Worm (Caenorhabditis elegans) whole organism, L1 larva: ENCODE measurements around the gene sre-49.
"Not testable (repeated sequence)": the region's sequence is repeated elsewhere in the genome, so short reads cannot be mapped to it uniquely, and the experiment has no call there.

ENCODE experiments used
- C34B4.2 ChIP-seq: sonication (generic microtip); optimal IDR thresholded peaks from 2 replicates; lab custom pipeline; 2017; ENCODE audit warnings: mild to moderate bottlenecking, missing genetic modification characterization, missing compliant biosample characterization
- Y116A8C.19 ChIP-seq: sonication (generic microtip); optimal IDR thresholded peaks from 2 replicates; lab custom pipeline; 2016; ENCODE audit warnings: missing compliant biosample characterization, missing genetic modification characterization, borderline replicate concordance
- ama-1 ChIP-seq: fragments of 150-350 bp; optimal IDR thresholded peaks from 2 replicates; lab custom pipeline; 2014
- blmp-1 ChIP-seq: fragments of 150-350 bp; optimal IDR thresholded peaks from 2 replicates; lab custom pipeline; 2014; ENCODE audit warnings: missing biosample characterization, missing genetic modification characterization
- ceh-88 ChIP-seq: fragments of 200-800 bp; sonication (Bioruptor generic); IDR thresholded peaks from 2 replicates; pipeline ENCODE4 v1.3.6; 2022; ENCODE audit warnings: missing genetic modification characterization, missing compliant biosample characterization
- ceh-90 ChIP-seq: sonication (generic microtip); optimal IDR thresholded peaks from 2 replicates; lab custom pipeline; 2016; ENCODE audit warnings: missing genetic modification characterization, missing compliant biosample characterization
- ces-1 ChIP-seq: fragments of 150-350 bp; optimal IDR thresholded peaks from 2 replicates; lab custom pipeline; 2014; ENCODE audit warnings: missing biosample characterization, missing genetic modification reagents, missing genetic modification characterization
- dpl-1 ChIP-seq, 3 experiments: fragments of 150-350 bp in 2 of 3; sonication (generic microtip) in 1 of 3; optimal IDR thresholded peaks; 2 replicates each; lab custom pipeline; 2014 to 2017; ENCODE audit warnings: missing biosample characterization in 3 of 3, missing genetic modification characterization in 3 of 3, missing genetic modification reagents in 3 of 3
- efl-1 ChIP-seq, 4 experiments: fragments of 150-350 bp; optimal IDR thresholded peaks in 3 of 4; peaks in 1 of 4; 1 replicate in 1 of 4; 2 replicates in 3 of 4; lab custom pipeline; 2014; ENCODE audit warnings: missing biosample characterization in 2 of 4, missing genetic modification characterization in 2 of 4, missing genetic modification reagents in 2 of 4
- elt-2 ChIP-seq: sonication (generic microtip); optimal IDR thresholded peaks from 2 replicates; lab custom pipeline; 2016; ENCODE audit warnings: missing genetic modification characterization, mild to moderate bottlenecking, inconsistent platforms, missing compliant biosample characterization, missing genetic modification reagents
- fkh-10 ChIP-seq: sonication (generic microtip); optimal IDR thresholded peaks from 2 replicates; lab custom pipeline; 2017; ENCODE audit warnings: missing biosample characterization, missing genetic modification reagents, missing genetic modification characterization
- fkh-8 ChIP-seq: sonication (generic microtip); optimal IDR thresholded peaks from 2 replicates; lab custom pipeline; 2016; ENCODE audit warnings: mild to moderate bottlenecking, missing genetic modification characterization, missing compliant biosample characterization
- hlh-17 ChIP-seq: fragments of 200-800 bp; sonication (Bioruptor generic); optimal IDR thresholded peaks from 2 replicates; lab custom pipeline; 2018; ENCODE audit warnings: missing genetic modification characterization, mild to moderate bottlenecking, missing compliant biosample characterization, moderate library complexity, borderline replicate concordance
- isw-1 ChIP-seq: fragments of 200-800 bp; sonication (Bioruptor generic); IDR thresholded peaks from 2 replicates; pipeline ENCODE4 v1.3.6; 2022; ENCODE audit warnings: missing genetic modification characterization, missing compliant biosample characterization
- jun-1 ChIP-seq: fragments of 150-350 bp; optimal IDR thresholded peaks from 2 replicates; lab custom pipeline; 2014; ENCODE audit warnings: missing biosample characterization, missing genetic modification reagents, missing genetic modification characterization
- lin-35 ChIP-seq, 2 experiments: fragments of 150-350 bp; optimal IDR thresholded peaks; 2 replicates each; lab custom pipeline; 2014; ENCODE audit warnings: missing biosample characterization in 2 of 2, missing genetic modification characterization in 2 of 2, missing genetic modification reagents in 2 of 2
- lin-39 ChIP-seq: fragments of 150-350 bp; optimal IDR thresholded peaks from 2 replicates; lab custom pipeline; 2014; ENCODE audit warnings: missing biosample characterization, missing genetic modification reagents, missing genetic modification characterization
- lsy-2 ChIP-seq, 2 experiments: fragments of 150-350 bp; optimal IDR thresholded peaks; 2 replicates each; lab custom pipeline; 2014; ENCODE audit warnings: missing biosample characterization in 2 of 2, missing genetic modification characterization in 2 of 2
- mdl-1 ChIP-seq, 2 experiments: fragments of 150-350 bp; optimal IDR thresholded peaks; 2 replicates each; lab custom pipeline; 2014 to 2017; ENCODE audit warnings: missing biosample characterization in 2 of 2, missing genetic modification characterization in 2 of 2, inconsistent platforms in 1 of 2
- mef-2 ChIP-seq: fragments of 150-350 bp; optimal IDR thresholded peaks from 2 replicates; lab custom pipeline; 2014; ENCODE audit warnings: missing biosample characterization, missing genetic modification characterization
- nhr-11 ChIP-seq: fragments of 150-350 bp; optimal IDR thresholded peaks from 2 replicates; lab custom pipeline; 2014; ENCODE audit warnings: missing biosample characterization, missing genetic modification characterization
- nhr-19 ChIP-seq: fragments of 200-800 bp; sonication (Bioruptor generic); conservative IDR thresholded peaks from 2 replicates; pipeline ENCODE4 v1.3.6; 2022; ENCODE audit warnings: missing genetic modification characterization, missing compliant biosample characterization
- nhr-28 ChIP-seq: fragments of 150-350 bp; optimal IDR thresholded peaks from 2 replicates; lab custom pipeline; 2014; ENCODE audit warnings: missing biosample characterization, missing genetic modification characterization
- nhr-77 ChIP-seq: fragments of 150-350 bp; optimal IDR thresholded peaks from 2 replicates; lab custom pipeline; 2014; ENCODE audit warnings: missing biosample characterization, missing genetic modification characterization
- pag-3 ChIP-seq: sonication (generic microtip); optimal IDR thresholded peaks from 2 replicates; lab custom pipeline; 2017; ENCODE audit warnings: missing genetic modification characterization, mild to moderate bottlenecking, missing compliant biosample characterization, antibody characterized with exemption, borderline replicate concordance; ENCODE audit not compliant: insufficient read depth
- pqm-1 ChIP-seq: sonication (generic microtip); optimal IDR thresholded peaks from 3 replicates; lab custom pipeline; 2017; ENCODE audit warnings: missing biosample characterization, missing genetic modification characterization
- skn-1 ChIP-seq: fragments of 150-350 bp; optimal IDR thresholded peaks from 2 replicates; lab custom pipeline; 2014; ENCODE audit warnings: missing biosample characterization, missing genetic modification characterization
- sox-4 ChIP-seq: sonication (generic microtip); optimal IDR thresholded peaks from 2 replicates; lab custom pipeline; 2016; ENCODE audit warnings: missing genetic modification characterization, missing compliant biosample characterization
- sptf-1 ChIP-seq: fragments of 150-350 bp; optimal IDR thresholded peaks from 2 replicates; lab custom pipeline; 2014; ENCODE audit warnings: missing biosample characterization, missing genetic modification characterization
- swsn-7 ChIP-seq: sonication (generic microtip); optimal IDR thresholded peaks from 2 replicates; lab custom pipeline; 2016; ENCODE audit warnings: missing genetic modification characterization, missing compliant biosample characterization
- unc-98 ChIP-seq: fragments of 200-800 bp; sonication (Bioruptor generic); IDR thresholded peaks from 2 replicates; pipeline ENCODE4 v1.3.6; 2022; ENCODE audit warnings: missing genetic modification characterization, missing compliant biosample characterization
- ztf-4 ChIP-seq: fragments of 150-350 bp; optimal IDR thresholded peaks from 2 replicates; lab custom pipeline; 2014; ENCODE audit warnings: missing biosample characterization, missing genetic modification characterization

sre-49 gene

DNA sequence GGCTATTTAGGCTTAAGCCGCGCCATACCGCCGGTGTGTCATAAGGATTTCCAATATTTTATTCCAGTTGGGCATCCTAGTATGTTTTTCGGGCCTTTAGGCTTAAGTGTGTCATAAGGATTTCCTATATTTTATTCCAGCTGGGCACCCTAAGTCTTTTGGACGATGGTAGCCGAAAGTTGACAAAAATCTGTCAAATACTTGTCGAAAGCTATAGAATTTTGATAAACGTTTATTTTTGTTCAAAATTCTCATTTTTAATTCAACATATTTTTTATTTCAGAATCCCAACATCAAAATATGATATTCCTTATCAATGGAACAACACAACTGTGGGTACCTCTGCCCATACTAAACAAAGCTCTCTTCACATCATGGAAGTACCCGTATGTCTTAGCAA lies at the start of gene sre-49:
Gene sre-49 (plus strand): TSS at position 301 of the 400 bp plus-strand sequence.
- TF ChIP-seq sptf-1, Y116A8C.19, C34B4.2 (tag; lab: Kevin White, UChicago): not testable (repeated sequence)

ce11 chrII:12268857-12269256 lies 49.8 kb upstream of the sre-49 start:
- TF ChIP-seq lsy-2 (tag; optimal IDR thresholded peaks at IDR 0.05; lab: Kevin White, UChicago) (peak; percentile 31 to 43), ama-1 (lab: Kevin White, UChicago) (no peak), nhr-11 (tag; lab: Kevin White, UChicago) (peak; percentile 46), nhr-19 (GFP tag; lab: Robert Waterston, UW) (peak; percentile 74), lin-35 (GFP tag; optimal IDR thresholded peaks at IDR 0.05; lab: Kevin White, UChicago) (peak in 1 of 2 experiments; percentile 7), pag-3 (tag; lab: Kevin White, UChicago) (peak; percentile 30), nhr-28 (no peak), efl-1 (optimal IDR thresholded peaks at IDR 0.05; lab: Kevin White, UChicago) (peak; percentile 52 to 57), efl-1 (GFP tag; optimal IDR thresholded peaks at IDR 0.05 in 1 of 2; lab: Kevin White, UChicago) (peak in 1 of 2 experiments; percentile 79), lin-39 (tag; lab: Kevin White, UChicago) (peak; percentile 25), C34B4.2 (tag; lab: Kevin White, UChicago) (no peak), unc-98 (peak; percentile 50; the same call in 1 of the 2 replicates), dpl-1 (GFP tag; optimal IDR thresholded peaks at IDR 0.05; lab: Kevin White, UChicago) (peak in 1 of 3 experiments; percentile 11)

DNA sequence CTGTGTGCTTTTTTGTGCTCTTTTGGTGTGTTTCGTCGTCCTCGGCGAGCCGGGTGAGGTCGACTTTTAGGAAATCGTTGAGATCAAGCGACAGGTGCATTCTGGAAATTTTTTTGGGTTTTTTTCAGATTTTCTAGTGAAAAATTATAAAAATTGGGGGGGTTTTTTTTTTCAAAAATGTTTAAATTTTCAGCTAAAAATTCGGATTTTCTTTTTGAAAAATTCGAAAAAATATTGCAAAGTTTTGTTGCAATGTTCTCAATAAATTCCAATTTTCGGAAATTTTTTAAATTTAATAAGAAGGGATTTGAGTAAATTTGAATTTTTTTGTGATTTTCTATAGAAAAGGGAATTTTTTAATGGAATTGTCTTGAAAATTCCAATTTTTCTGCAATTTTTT lies 43.7 kb upstream of the sre-49 start, which contains the start of gene Y57A10A.27:
Gene Y57A10A.27 (minus strand): TSS at position 101 of the 400 bp plus-strand sequence.
- TF ChIP-seq swsn-7 (tag; lab: Kevin White, UChicago) (no peak), pqm-1 (tag; lab: Kevin White, UChicago) (no peak), sox-4 (tag; lab: Kevin White, UChicago) (no peak), sptf-1 (tag; lab: Kevin White, UChicago) (no peak), ces-1 (GFP tag; lab: Kevin White, UChicago) (no peak), blmp-1 (no peak), mdl-1 (tag; optimal IDR thresholded peaks at IDR 0.05; lab: Kevin White, UChicago) (no peak), elt-2 (tag; lab: Kevin White, UChicago) (no peak)

ce11 chrII:12278602-12279001 lies 40.0 kb upstream of the sre-49 start:
- TF ChIP-seq elt-2 (tag; lab: Kevin White, UChicago) (no peak), fkh-8 (no peak), mef-2 (tag; lab: Kevin White, UChicago) (no peak), fkh-10 (GFP tag; lab: Kevin White, UChicago) (no peak), lin-39 (tag; lab: Kevin White, UChicago) (no peak)
- TF ChIP-seq, all 84 proteins: peak for 0

DNA sequence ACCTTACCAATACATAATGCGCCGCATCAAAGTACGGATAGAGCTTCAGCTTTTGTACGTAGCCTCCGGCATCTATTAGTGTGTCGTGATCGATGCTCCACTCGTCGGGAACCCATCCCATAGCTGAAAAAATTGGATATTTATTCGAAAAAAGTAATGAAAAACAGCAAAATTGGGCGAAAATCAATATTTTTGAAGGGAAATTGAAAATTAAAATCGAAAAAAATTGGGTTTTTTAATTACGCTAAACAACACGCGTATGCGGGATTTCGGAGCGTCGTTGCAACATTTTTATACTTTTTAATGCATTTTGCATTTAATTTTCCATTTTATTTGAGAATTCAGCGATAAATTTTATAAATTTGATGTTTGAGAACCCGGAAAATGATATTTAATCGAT lies 39.4 kb upstream of the sre-49 start, which contains the start of the genes tric-1B.2 and Y57A10A.29:
Gene tric-1B.2 (minus strand): TSS at position 129 of the 400 bp plus-strand sequence.
Gene Y57A10A.29 (plus strand): TSS at position 303 of the 400 bp plus-strand sequence.
- TF ChIP-seq lin-35 (GFP tag; optimal IDR thresholded peaks at IDR 0.05; lab: Kevin White, UChicago) (peak in 1 of 2 experiments; percentile 21), ztf-4 (tag; lab: Kevin White, UChicago) (no peak), efl-1 (optimal IDR thresholded peaks at IDR 0.05; lab: Kevin White, UChicago) (peak; percentile 10 to 13), efl-1 (GFP tag; optimal IDR thresholded peaks at IDR 0.05 in 1 of 2; lab: Kevin White, UChicago) (peak; percentile 23 to 29), ceh-88 (no peak), lsy-2 (tag; optimal IDR thresholded peaks at IDR 0.05; lab: Kevin White, UChicago) (peak in 1 of 2 experiments; percentile 37), jun-1 (tag; lab: Kevin White, UChicago) (no peak), dpl-1 (GFP tag; optimal IDR thresholded peaks at IDR 0.05; lab: Kevin White, UChicago) (peak in 1 of 3 experiments; percentile 32)

- TF ChIP-seq ceh-90 (tag; lab: Kevin White, UChicago): no peak
- TF ChIP-seq nhr-77 (tag; lab: Kevin White, UChicago): no peak
- TF ChIP-seq skn-1 (tag; lab: Kevin White, UChicago): no peak
- no peak for TF ChIP-seq isw-1 (GFP tag; lab: Robert Waterston, UW)
- no peak for TF ChIP-seq hlh-17 (GFP tag; lab: Kevin White, UChicago)
Observed at ce11 chrII:12280360-12280759, 38.3 kb upstream of the sre-49 start, which contains the start of gene ife-5. TSS of gene ife-5 (plus strand) at chrII:12280660.
